Worm (Caenorhabditis elegans) whole organism, mixed stage, embryonic: Measurements from ENCODE around the gene T01B6.1.

ENCODE experiments used
- bed-3 ChIP-seq: fragments of 200-800 bp; sonication (Bioruptor generic); optimal IDR thresholded peaks from 3 replicates; lab custom pipeline; 2018; ENCODE audit warnings: mild to moderate bottlenecking, missing genetic modification characterization, moderate library complexity, missing compliant biosample characterization
- ceh-39 ChIP-seq: fragments of 150-350 bp; optimal IDR thresholded peaks from 2 replicates; lab custom pipeline; 2014; ENCODE audit warnings: missing biosample characterization, missing genetic modification characterization
- ceh-83 ChIP-seq: fragments of 200-800 bp; sonication (Bioruptor generic); optimal IDR thresholded peaks from 2 replicates; lab custom pipeline; 2018; ENCODE audit warnings: mild to moderate bottlenecking, missing genetic modification characterization, missing compliant biosample characterization
- elt-1 ChIP-seq: sonication (generic microtip); optimal IDR thresholded peaks from 2 replicates; lab custom pipeline; 2017; ENCODE audit warnings: missing genetic modification characterization, mild to moderate bottlenecking, missing compliant biosample characterization, antibody characterized with exemption, moderate library complexity, borderline replicate concordance; ENCODE audit not compliant: insufficient read depth
- lsy-2 ChIP-seq: fragments of 150-350 bp; optimal IDR thresholded peaks from 2 replicates; lab custom pipeline; 2014; ENCODE audit warnings: missing biosample characterization, missing genetic modification characterization
- nhr-28 ChIP-seq: fragments of 150-350 bp; optimal IDR thresholded peaks from 2 replicates; lab custom pipeline; 2014; ENCODE audit warnings: missing biosample characterization, missing genetic modification characterization
- nhr-76 ChIP-seq: sonication (generic microtip); optimal IDR thresholded peaks from 2 replicates; lab custom pipeline; 2017; ENCODE audit warnings: missing biosample characterization, missing genetic modification characterization
- pha-4 ChIP-seq: fragments of 150-350 bp; optimal IDR thresholded peaks from 2 replicates; lab custom pipeline; 2018; ENCODE audit warnings: missing biosample characterization, missing genetic modification reagents, missing genetic modification characterization
- unc-120 ChIP-seq: sonication (generic microtip); optimal IDR thresholded peaks from 2 replicates; lab custom pipeline; 2017; ENCODE audit warnings: missing genetic modification characterization, missing compliant biosample characterization; ENCODE audit not compliant: poor library complexity, severe bottlenecking
- unc-62 ChIP-seq: fragments of 150-350 bp; optimal IDR thresholded peaks from 2 replicates; lab custom pipeline; 2014; ENCODE audit warnings: missing biosample characterization, missing genetic modification reagents, missing genetic modification characterization
- ztf-11 ChIP-seq: fragments of 150-350 bp; optimal IDR thresholded peaks from 2 replicates; lab custom pipeline; 2014; ENCODE audit warnings: missing biosample characterization, missing genetic modification characterization

- TF ChIP-seq ceh-83 (GFP tag; lab: Kevin White, UChicago) (no peak), lsy-2 (tag; lab: Kevin White, UChicago) (no peak), nhr-76 (tag; lab: Kevin White, UChicago) (no peak), elt-1 (tag; lab: Kevin White, UChicago) (no peak), nhr-28 (tag; lab: Kevin White, UChicago) (no peak), unc-120 (tag; lab: Kevin White, UChicago) (no peak), ztf-11 (tag; lab: Kevin White, UChicago) (no peak), pha-4 (no peak), bed-3 (no peak), ceh-39 (no peak), unc-62 (GFP tag; lab: Kevin White, UChicago) (no peak)
Observed at ce11 chrX:2365890-2366289, 30.4 kb downstream of the T01B6.1 start, which contains the start of gene T24D8.6.
